Fruit fly (Drosophila melanogaster): ENCODE data around the gene Sxl.

Sxl gene

dm6 chrX:7102013-7102520 is 4.2 kb upstream of the Sxl start, which contains the start of gene CG4615 (continued):
- no peak for TF ChIP-seq CG3726 (GFP tag; IDR thresholded peaks at IDR 0.05)
- TF ChIP-seq inv (GFP tag; IDR thresholded peaks at IDR 0.05; ENCODE audit: partially characterized antibody) = peak; percentile 84
- no peak for TF ChIP-seq CG18619 (GFP tag; optimal IDR thresholded peaks at IDR 0.05)
- peak; percentile 24 for TF ChIP-seq sens (GFP tag)
- peak; percentile 2 for TF ChIP-seq Fer3 (tag; optimal IDR thresholded peaks at IDR 0.05)
- TF ChIP-seq CG1792 (GFP tag; optimal IDR thresholded peaks at IDR 0.05) = no peak
- TF ChIP-seq Hr51 (GFP tag; optimal IDR thresholded peaks at IDR 0.05) = no peak
- peak; percentile 69; the same call in 3 of the 4 replicates for TF ChIP-seq chinmo (GFP tag; IDR thresholded peaks at IDR 0.05; ENCODE audit: partially characterized antibody)
- TF ChIP-seq CkIIα-i1 (GFP tag; IDR thresholded peaks at IDR 0.05) = no peak
- TF ChIP-seq CG5180 (GFP tag; optimal IDR thresholded peaks at IDR 0.05) = no peak
- peak; percentile 69 for TF ChIP-seq Myb (GFP tag; optimal IDR thresholded peaks at IDR 0.05)
- TF ChIP-seq hb (GFP tag; IDR thresholded peaks at IDR 0.05; ENCODE audit: partially characterized antibody) = peak; percentile 68
- no peak for TF ChIP-seq CG14710 (tag; optimal IDR thresholded peaks at IDR 0.05)
- TF ChIP-seq cg (GFP tag; optimal IDR thresholded peaks at IDR 0.05) = no peak
- TF ChIP-seq chif (GFP tag; optimal IDR thresholded peaks at IDR 0.05) = no peak
- no peak for TF ChIP-seq Gsc (GFP tag; IDR thresholded peaks at IDR 0.05)
- no peak for TF ChIP-seq CG15073 (GFP tag; optimal IDR thresholded peaks at IDR 0.05)
- TF ChIP-seq lov (optimal IDR thresholded peaks at IDR 0.05) = no peak
- no peak for TF ChIP-seq lov (GFP tag; IDR thresholded peaks at IDR 0.05)
- TF ChIP-seq Asciz (GFP tag; optimal IDR thresholded peaks at IDR 0.05) = no peak
- TF ChIP-seq Rfx (GFP tag; IDR thresholded peaks at IDR 0.05) = peak; percentile 74
- no peak for TF ChIP-seq CG6765 (GFP tag; optimal IDR thresholded peaks at IDR 0.05)
- TF ChIP-seq CG7963 (GFP tag; IDR thresholded peaks at IDR 0.05; ENCODE audit: partially characterized antibody) = peak; percentile 74
- TF ChIP-seq Antp (GFP tag; optimal IDR thresholded peaks at IDR 0.05) = no peak
- peak; percentile 84 for TF ChIP-seq CG16813 (GFP tag; IDR thresholded peaks at IDR 0.05; ENCODE audit: partially characterized antibody)
- TF ChIP-seq Nf-YA (GFP tag; IDR thresholded peaks at IDR 0.05) = no peak
- no peak for TF ChIP-seq CG12942 (GFP tag; optimal IDR thresholded peaks at IDR 0.05)
- peak; percentile 3; the same call in 1 of the 2 replicates for TF ChIP-seq onecut (GFP tag; IDR thresholded peaks at IDR 0.05)
- peak; percentile 56 for TF ChIP-seq CG6272 (GFP tag; IDR thresholded peaks at IDR 0.05)
- TF ChIP-seq CG9215 (GFP tag; IDR thresholded peaks at IDR 0.05) = no peak
- no peak for TF ChIP-seq Meics (GFP tag; optimal IDR thresholded peaks at IDR 0.05)
- peak; percentile 89 for TF ChIP-seq Scr (GFP tag; IDR thresholded peaks at IDR 0.05; ENCODE audit: partially characterized antibody)
- no peak for TF ChIP-seq ac (GFP tag; optimal IDR thresholded peaks at IDR 0.05)
- peak; percentile 77 for TF ChIP-seq vnd (GFP tag; IDR thresholded peaks at IDR 0.05; ENCODE audit: partially characterized antibody)
- TF ChIP-seq CG3847 (GFP tag; IDR thresholded peaks at IDR 0.05) = no peak; the same call in 1 of the 2 replicates
- TF ChIP-seq pb (GFP tag; optimal IDR thresholded peaks at IDR 0.05) = no peak
- TF ChIP-seq CG2678 (tag; optimal IDR thresholded peaks at IDR 0.05) = no peak
- TF ChIP-seq trem (tag; optimal IDR thresholded peaks at IDR 0.05) = no peak
- peak; percentile 49; the same call in 1 of the 2 replicates for TF ChIP-seq crol (GFP tag; IDR thresholded peaks at IDR 0.05)
- peak; percentile 92 for TF ChIP-seq CG13287 (GFP tag; IDR thresholded peaks at IDR 0.05; ENCODE audit: partially characterized antibody)
- TF ChIP-seq CG10979 (tag; optimal IDR thresholded peaks at IDR 0.05) = no peak
- no peak for TF ChIP-seq CG17359 (tag; optimal IDR thresholded peaks at IDR 0.05)
- TF ChIP-seq luna (GFP tag; optimal IDR thresholded peaks at IDR 0.05) = no peak
- no peak for TF ChIP-seq CG1529 (GFP tag; optimal IDR thresholded peaks at IDR 0.05)
- TF ChIP-seq mam (GFP tag; optimal IDR thresholded peaks at IDR 0.05) = peak; percentile 1
- TF ChIP-seq CG11695 (GFP tag; IDR thresholded peaks at IDR 0.05) = no peak
- TF ChIP-seq CG16779 (GFP tag; IDR thresholded peaks at IDR 0.05) = no peak
- TF ChIP-seq gfzf (GFP tag; optimal IDR thresholded peaks at IDR 0.05) = peak; percentile 19
- no peak for TF ChIP-seq CG4404 (GFP tag; IDR thresholded peaks at IDR 0.05)
- TF ChIP-seq Lhr (GFP tag; optimal IDR thresholded peaks at IDR 0.05) = no peak
